Worm (Caenorhabditis elegans) whole organism, L1 larva: Measurements from ENCODE around the gene nra-4.

Experiments used
- aly-2 ChIP-seq: fragments of 150-350 bp; optimal IDR thresholded peaks from 2 replicates; lab custom pipeline; 2014; ENCODE audit warnings: missing biosample characterization, missing genetic modification characterization
- ceh-8 ChIP-seq: fragments of 200-800 bp; sonication (Bioruptor generic); optimal IDR thresholded peaks from 2 replicates; lab custom pipeline; 2018; ENCODE audit warnings: mild to moderate bottlenecking, missing genetic modification characterization, moderate library complexity, missing compliant biosample characterization
- fkh-10 ChIP-seq: sonication (generic microtip); optimal IDR thresholded peaks from 2 replicates; lab custom pipeline; 2017; ENCODE audit warnings: missing biosample characterization, missing genetic modification reagents, missing genetic modification characterization
- lin-13 ChIP-seq: fragments of 150-350 bp; optimal IDR thresholded peaks from 2 replicates; lab custom pipeline; 2014; ENCODE audit warnings: missing biosample characterization, missing genetic modification reagents, missing genetic modification characterization
- mep-1 ChIP-seq: fragments of 150-350 bp; optimal IDR thresholded peaks from 2 replicates; lab custom pipeline; 2014; ENCODE audit warnings: missing biosample characterization, missing genetic modification characterization
- nhr-77 ChIP-seq: fragments of 150-350 bp; optimal IDR thresholded peaks from 2 replicates; lab custom pipeline; 2014; ENCODE audit warnings: missing biosample characterization, missing genetic modification characterization
- pag-3 ChIP-seq: sonication (generic microtip); optimal IDR thresholded peaks from 2 replicates; lab custom pipeline; 2017; ENCODE audit warnings: missing genetic modification characterization, mild to moderate bottlenecking, missing compliant biosample characterization, antibody characterized with exemption, borderline replicate concordance; ENCODE audit not compliant: insufficient read depth
- pqm-1 ChIP-seq: sonication (generic microtip); optimal IDR thresholded peaks from 3 replicates; lab custom pipeline; 2017; ENCODE audit warnings: missing biosample characterization, missing genetic modification characterization
- zag-1 ChIP-seq: fragments of 150-350 bp; optimal IDR thresholded peaks from 2 replicates; lab custom pipeline; 2014; ENCODE audit warnings: missing biosample characterization, missing genetic modification characterization
- zip-4 ChIP-seq: fragments of 200-800 bp; sonication (Bioruptor generic); optimal IDR thresholded peaks from 2 replicates; lab custom pipeline; 2018; ENCODE audit warnings: mild to moderate bottlenecking, missing genetic modification characterization, moderate library complexity, missing compliant biosample characterization

- no peak for TF ChIP-seq nhr-77 (tag; lab: Kevin White, UChicago)
- no peak for TF ChIP-seq lin-13
- TF ChIP-seq zag-1, result no peak
- no peak for TF ChIP-seq fkh-10 (GFP tag; lab: Kevin White, UChicago)
- no peak for TF ChIP-seq aly-2 (tag; lab: Kevin White, UChicago)
- no peak for TF ChIP-seq pqm-1
- no peak for TF ChIP-seq mep-1 (tag; lab: Kevin White, UChicago)
- TF ChIP-seq ceh-8 (GFP tag; lab: Kevin White, UChicago), result no peak
- TF ChIP-seq pag-3, result no peak
- TF ChIP-seq zip-4 (GFP tag; lab: Kevin White, UChicago), result no peak
Observed at ce11 chrV:1015194-1015593, 33.2 kb downstream of the nra-4 start.
